Fruit fly (Drosophila melanogaster) whole organism, prepupa: ENCODE results near the gene sni.

ENCODE experiments used
- Blimp-1 ChIP-seq: fragments of 200-800 bp; sonication (Bioruptor generic); optimal IDR thresholded peaks from 3 replicates; lab custom pipeline; 2017; ENCODE audit warnings: missing biosample characterization, missing genetic modification characterization, mild to moderate bottlenecking, moderate library complexity, missing genetic modification reagents
- CG10631 ChIP-seq: fragments of 200-800 bp; sonication (Bioruptor generic); optimal IDR thresholded peaks from 2 replicates; lab custom pipeline; 2016; ENCODE audit warnings: missing biosample characterization, missing genetic modification characterization
- CG10669 ChIP-seq: fragments of 200-800 bp; sonication (Bioruptor generic); optimal IDR thresholded peaks from 3 replicates; lab custom pipeline; 2018; ENCODE audit warnings: missing biosample characterization, mild to moderate bottlenecking, missing genetic modification characterization, moderate library complexity
- CG11902 ChIP-seq: fragments of 200-800 bp; sonication (Bioruptor generic); optimal IDR thresholded peaks from 3 replicates; lab custom pipeline; 2016; ENCODE audit warnings: missing biosample characterization, missing genetic modification characterization
- CG15336 ChIP-seq: fragments of 200-800 bp; sonication (Bioruptor generic); IDR thresholded peaks from 2 replicates; pipeline ENCODE4 v1.3.6; 2022; ENCODE audit warnings: missing biosample characterization, missing genetic modification characterization
- CG1621 ChIP-seq: fragments of 200-800 bp; sonication (Bioruptor generic); optimal IDR thresholded peaks from 3 replicates; lab custom pipeline; 2018; ENCODE audit warnings: missing biosample characterization, mild to moderate bottlenecking, missing genetic modification characterization
- CG34406 ChIP-seq: fragments of 200-800 bp; sonication (Bioruptor generic); optimal IDR thresholded peaks from 3 replicates; lab custom pipeline; 2016; ENCODE audit warnings: missing biosample characterization, missing genetic modification characterization
- CG3919 ChIP-seq: fragments of 200-800 bp; sonication (Bioruptor generic); optimal IDR thresholded peaks from 3 replicates; lab custom pipeline; 2016; ENCODE audit warnings: missing biosample characterization, missing genetic modification characterization
- CG4318 ChIP-seq: fragments of 200-800 bp; sonication (Bioruptor generic); optimal IDR thresholded peaks from 3 replicates; lab custom pipeline; 2017; ENCODE audit warnings: missing biosample characterization, mild to moderate bottlenecking, missing genetic modification characterization
- CG6163 ChIP-seq: fragments of 200-800 bp; sonication (Bioruptor generic); IDR thresholded peaks from 3 replicates; pipeline ENCODE4 v1.3.6; 2022; ENCODE audit warnings: missing biosample characterization, missing genetic modification characterization
- CG6808 ChIP-seq: fragments of 200-800 bp; sonication (Bioruptor generic); optimal IDR thresholded peaks from 3 replicates; lab custom pipeline; 2017; ENCODE audit warnings: missing biosample characterization, missing genetic modification characterization, mild to moderate bottlenecking, moderate library complexity, missing genetic modification reagents
- CG6854 ChIP-seq: fragments of 200-800 bp; sonication (Bioruptor generic); optimal IDR thresholded peaks from 2 replicates; lab custom pipeline; 2017; ENCODE audit warnings: missing biosample characterization, mild to moderate bottlenecking, missing genetic modification characterization
- CG8119 ChIP-seq: fragments of 200-800 bp; sonication (Bioruptor generic); IDR thresholded peaks from 3 replicates; pipeline ENCODE4 v1.3.6; 2022; ENCODE audit warnings: missing biosample characterization, missing genetic modification characterization
- CG8319 ChIP-seq: fragments of 200-800 bp; sonication (Bioruptor generic); optimal IDR thresholded peaks from 3 replicates; lab custom pipeline; 2016; ENCODE audit warnings: missing biosample characterization, missing genetic modification characterization
- CG9139 ChIP-seq: fragments of 200-800 bp; sonication (Bioruptor generic); optimal IDR thresholded peaks from 3 replicates; lab custom pipeline; 2017; ENCODE audit warnings: missing biosample characterization, mild to moderate bottlenecking, missing genetic modification characterization
- Eip78C ChIP-seq: fragments of 200-800 bp; sonication (Bioruptor generic); peaks from one replicate; lab custom pipeline; 2016; ENCODE audit warnings: missing biosample characterization, missing genetic modification characterization
- Ets21C ChIP-seq: fragments of 200-800 bp; sonication (Bioruptor generic); optimal IDR thresholded peaks from 3 replicates; lab custom pipeline; 2016; ENCODE audit warnings: missing biosample characterization, missing genetic modification characterization
- Hr39 ChIP-seq: fragments of 200-800 bp; sonication (Bioruptor generic); optimal IDR thresholded peaks from 2 replicates; lab custom pipeline; 2016; ENCODE audit warnings: missing biosample characterization, missing genetic modification characterization
- Lpt ChIP-seq: fragments of 200-800 bp; sonication (Bioruptor generic); optimal IDR thresholded peaks from 3 replicates; lab custom pipeline; 2016; ENCODE audit warnings: missing biosample characterization, missing genetic modification characterization
- Met ChIP-seq: fragments of 200-800 bp; sonication (Bioruptor generic); optimal IDR thresholded peaks from 3 replicates; lab custom pipeline; 2016; ENCODE audit warnings: missing biosample characterization, missing genetic modification characterization
- Smox ChIP-seq: fragments of 200-800 bp; sonication (Bioruptor generic); optimal IDR thresholded peaks from 3 replicates; lab custom pipeline; 2016; ENCODE audit warnings: missing biosample characterization, missing genetic modification characterization
- Sox102F ChIP-seq: fragments of 200-800 bp; sonication (Bioruptor generic); optimal IDR thresholded peaks from 2 replicates; lab custom pipeline; 2016; ENCODE audit warnings: missing biosample characterization, mild to moderate bottlenecking, missing genetic modification characterization
- Sox14 ChIP-seq: fragments of 200-800 bp; sonication (Bioruptor generic); optimal IDR thresholded peaks from 3 replicates; lab custom pipeline; 2016; ENCODE audit warnings: missing biosample characterization, missing genetic modification characterization
- acj6 ChIP-seq: fragments of 200-800 bp; sonication (Bioruptor generic); optimal IDR thresholded peaks from 3 replicates; lab custom pipeline; 2016; ENCODE audit warnings: missing biosample characterization, missing genetic modification characterization
- cyc ChIP-seq: fragments of 200-800 bp; sonication (Bioruptor generic); optimal IDR thresholded peaks from 3 replicates; lab custom pipeline; 2016; ENCODE audit warnings: missing biosample characterization, missing genetic modification characterization
- dac ChIP-seq: fragments of 200-800 bp; sonication (Bioruptor generic); optimal IDR thresholded peaks from 2 replicates; lab custom pipeline; 2017; ENCODE audit warnings: missing biosample characterization, mild to moderate bottlenecking, missing genetic modification characterization
- eg ChIP-seq: fragments of 200-800 bp; sonication (Bioruptor generic); IDR thresholded peaks from 3 replicates; pipeline ENCODE4 v1.3.6; 2022; ENCODE audit warnings: missing biosample characterization, missing genetic modification characterization
- esn ChIP-seq: fragments of 200-800 bp; sonication (Bioruptor generic); optimal IDR thresholded peaks from 2 replicates; lab custom pipeline; 2016; ENCODE audit warnings: missing biosample characterization, mild to moderate bottlenecking, missing genetic modification characterization, moderate library complexity
- fkh ChIP-seq: fragments of 200-800 bp; sonication (Bioruptor generic); optimal IDR thresholded peaks from 3 replicates; lab custom pipeline; 2017; ENCODE audit warnings: missing biosample characterization, mild to moderate bottlenecking, missing genetic modification characterization, moderate library complexity
- lz ChIP-seq: fragments of 200-800 bp; sonication (Bioruptor generic); optimal IDR thresholded peaks from 3 replicates; lab custom pipeline; 2016; ENCODE audit warnings: missing biosample characterization, missing genetic modification characterization
- salr ChIP-seq, 2 experiments: fragments of 200-800 bp; sonication (Bioruptor generic); optimal IDR thresholded peaks; 3 replicates each; lab custom pipeline; 2016 to 2018; ENCODE audit warnings: missing biosample characterization in 2 of 2, missing genetic modification characterization in 2 of 2, mild to moderate bottlenecking in 1 of 2
- spab ChIP-seq: fragments of 200-800 bp; sonication (Bioruptor generic); optimal IDR thresholded peaks from 2 replicates; lab custom pipeline; 2017; ENCODE audit warnings: missing biosample characterization, mild to moderate bottlenecking, missing genetic modification characterization, missing genetic modification reagents
- ss ChIP-seq, 2 experiments: fragments of 200-800 bp; sonication (Bioruptor generic); optimal IDR thresholded peaks; 2 replicates in 1 of 2; 3 replicates in 1 of 2; lab custom pipeline; 2017 to 2018; ENCODE audit warnings: mild to moderate bottlenecking in 2 of 2, missing biosample characterization in 2 of 2, missing genetic modification characterization in 2 of 2, moderate library complexity in 1 of 2
- svp ChIP-seq: fragments of 200-800 bp; sonication (Bioruptor generic); peaks from one replicate; lab custom pipeline; 2016; ENCODE audit warnings: missing biosample characterization, missing genetic modification characterization
- topi ChIP-seq: fragments of 200-800 bp; sonication (Bioruptor generic); optimal IDR thresholded peaks from 3 replicates; lab custom pipeline; 2016; ENCODE audit warnings: missing biosample characterization, missing genetic modification characterization
- vri ChIP-seq: fragments of 200-800 bp; sonication (Bioruptor generic); optimal IDR thresholded peaks from 3 replicates; lab custom pipeline; 2016; ENCODE audit warnings: missing biosample characterization, mild to moderate bottlenecking, missing genetic modification characterization

Gene sni

dm6 chrX:8196157-8196526, 47.7 kb downstream of the sni start (continued):
- TF ChIP-seq CG6163 (GFP tag; lab: Robert Waterston, UW), result no peak
- TF ChIP-seq vri (GFP tag; lab: Kevin White, UChicago), result no peak
- no peak for TF ChIP-seq CG9139 (GFP tag; lab: Kevin White, UChicago)
- peak in 1 of 2 experiments; percentile 1 for TF ChIP-seq salr (GFP tag; optimal IDR thresholded peaks at IDR 0.05; lab: Kevin White, UChicago)
- peak; percentile 1 for TF ChIP-seq dac (GFP tag; lab: Kevin White, UChicago)
- no peak for TF ChIP-seq Lpt (GFP tag; lab: Kevin White, UChicago)
- no peak for TF ChIP-seq Blimp-1 (GFP tag; lab: Kevin White, UChicago)
- peak in 1 of 2 experiments; percentile 21 for TF ChIP-seq ss (GFP tag; optimal IDR thresholded peaks at IDR 0.05; lab: Kevin White, UChicago)
- TF ChIP-seq acj6 (GFP tag; lab: Kevin White, UChicago), result peak; percentile 16
- TF ChIP-seq eg (GFP tag; lab: Robert Waterston, UW), result 0 out of 3 replicates have a peak, but pooled peaks have one; percentile 3
- peak; percentile 14 for TF ChIP-seq Hr39 (GFP tag; lab: Kevin White, UChicago)
- TF ChIP-seq CG4318 (GFP tag; lab: Kevin White, UChicago), result peak; percentile 33
- TF ChIP-seq CG8319 (GFP tag; lab: Kevin White, UChicago), result no peak
- TF ChIP-seq CG3919 (GFP tag; lab: Kevin White, UChicago), result peak; percentile 9

dm6 chrX:8195449-8196156, 48.2 kb downstream of the sni start:
- TF ChIP-seq fkh (GFP tag; lab: Kevin White, UChicago), result no peak
- TF ChIP-seq CG6854 (GFP tag; lab: Kevin White, UChicago), result peak; percentile 36

dm6 chrX:8194559-8194958, 49.3 kb downstream of the sni start:
- TF ChIP-seq dac (GFP tag; lab: Kevin White, UChicago) (no peak), Sox14 (GFP tag; lab: Kevin White, UChicago) (no peak), CG15336 (GFP tag; lab: Robert Waterston, UW) (0 out of 2 replicates have a peak, but pooled peaks have one; percentile 29), fkh (GFP tag; lab: Kevin White, UChicago) (peak; percentile 4), CG6808 (GFP tag; lab: Kevin White, UChicago) (peak; percentile 17), Eip78C (GFP tag; lab: Kevin White, UChicago) (peak; percentile 15), CG8119 (GFP tag; lab: Robert Waterston, UW) (no peak; the same call in 2 of the 3 replicates), vri (GFP tag; lab: Kevin White, UChicago) (no peak)

dm6 chrX:8193017-8193556, 50.7 kb downstream of the sni start:
- peak; percentile 47 for TF ChIP-seq Sox102F (GFP tag; lab: Kevin White, UChicago)
- no peak for TF ChIP-seq CG8319 (GFP tag; lab: Kevin White, UChicago)
- TF ChIP-seq CG9139 (GFP tag; lab: Kevin White, UChicago), result peak; percentile 53
- peak; percentile 8 for TF ChIP-seq CG34406
- TF ChIP-seq Sox14 (GFP tag; lab: Kevin White, UChicago), result peak; percentile 30
- peak; percentile 71 for TF ChIP-seq Eip78C (GFP tag; lab: Kevin White, UChicago)
- TF ChIP-seq spab, result no peak
- TF ChIP-seq esn (GFP tag; lab: Kevin White, UChicago), result peak; percentile 46
- peak; percentile 62 for TF ChIP-seq CG10669 (GFP tag; lab: Kevin White, UChicago)
- TF ChIP-seq CG4318 (GFP tag; lab: Kevin White, UChicago), result no peak
- TF ChIP-seq ss (GFP tag; optimal IDR thresholded peaks at IDR 0.05; lab: Kevin White, UChicago), result peak; percentile 13 to 39
- peak; percentile 48 for TF ChIP-seq CG6854 (GFP tag; lab: Kevin White, UChicago)
- TF ChIP-seq Smox, result no peak
- peak; percentile 22 for TF ChIP-seq cyc
- no peak for TF ChIP-seq CG6808 (GFP tag; lab: Kevin White, UChicago)
- TF ChIP-seq CG6163 (GFP tag; lab: Robert Waterston, UW), result peak; percentile 67
- peak; percentile 7; the same call in 1 of the 2 replicates for TF ChIP-seq CG15336 (GFP tag; lab: Robert Waterston, UW)
- TF ChIP-seq svp (GFP tag; lab: Kevin White, UChicago), result peak; percentile 98
- TF ChIP-seq CG11902 (GFP tag; lab: Kevin White, UChicago), result no peak
- no peak for TF ChIP-seq CG10631
- TF ChIP-seq Met (GFP tag; lab: Kevin White, UChicago), result peak; percentile 39
- TF ChIP-seq CG1621 (tag; lab: Kevin White, UChicago), result peak; percentile 87
- TF ChIP-seq fkh (GFP tag; lab: Kevin White, UChicago), result peak; percentile 22
- peak; percentile 37 for TF ChIP-seq CG3919 (GFP tag; lab: Kevin White, UChicago)
- TF ChIP-seq Ets21C, result peak; percentile 1
- TF ChIP-seq lz (GFP tag; lab: Kevin White, UChicago), result peak; percentile 11
- TF ChIP-seq eg (GFP tag; lab: Robert Waterston, UW), result peak; percentile 61; the same call in 1 of the 3 replicates
- TF ChIP-seq Lpt (GFP tag; lab: Kevin White, UChicago), result peak; percentile 32
- peak; percentile 19 for TF ChIP-seq topi (GFP tag; lab: Kevin White, UChicago)
